Worm (Caenorhabditis elegans): ENCODE results near the gene C35D10.1.

The C35D10.1 gene

ce11 chrIII:4849739-4850138 is 29.8 kb upstream of the C35D10.1 start, which contains the start of gene nonu-1:
TSS of gene nonu-1 (minus strand) at chrIII:4849907.
- TF ChIP-seq nhr-11 (tag; optimal IDR thresholded peaks at IDR 0.05): no peak
- no peak for TF ChIP-seq egl-27 (tag; optimal IDR thresholded peaks at IDR 0.05)
- no peak for TF ChIP-seq C34F6.9 (tag; optimal IDR thresholded peaks at IDR 0.05)

- TF ChIP-seq nhr-129 (tag; optimal IDR thresholded peaks at IDR 0.05) (peak; percentile 8), nhr-11 (tag; optimal IDR thresholded peaks at IDR 0.05) (no peak), lin-11 (tag; optimal IDR thresholded peaks at IDR 0.05) (no peak), blmp-1 (tag; optimal IDR thresholded peaks at IDR 0.05; ENCODE audit: insufficient read depth) (no peak), unc-62 (GFP tag; optimal IDR thresholded peaks at IDR 0.05) (no peak), gmeb-1 (tag; optimal IDR thresholded peaks at IDR 0.05) (peak; percentile 6), ama-1 (optimal IDR thresholded peaks at IDR 0.05) (no peak), sem-4 (tag; optimal IDR thresholded peaks at IDR 0.05) (no peak), nhr-23 (tag; optimal IDR thresholded peaks at IDR 0.05) (no peak), ceh-82 (tag; optimal IDR thresholded peaks at IDR 0.05) (no peak), Y55F3AM.14 (GFP tag; optimal IDR thresholded peaks at IDR 0.05) (no peak), dmd-4 (tag; optimal IDR thresholded peaks at IDR 0.05) (no peak), crh-2 (tag; optimal IDR thresholded peaks at IDR 0.05) (peak; percentile 5), lsy-2 (tag; optimal IDR thresholded peaks at IDR 0.05) (peak in 1 of 2 experiments; percentile 38), unc-55 (GFP tag; optimal IDR thresholded peaks at IDR 0.05) (peak; percentile 54), nhr-25 (tag; optimal IDR thresholded peaks at IDR 0.05) (no peak), skn-1 (tag; optimal IDR thresholded peaks at IDR 0.05) (no peak), sma-3 (GFP tag; optimal IDR thresholded peaks at IDR 0.05) (no peak), elt-1 (tag; optimal IDR thresholded peaks at IDR 0.05) (no peak), mdl-1 (tag; optimal IDR thresholded peaks at IDR 0.05) (no peak), mbf-1 (tag; optimal IDR thresholded peaks at IDR 0.05) (no peak)
These were observed 29.4 kb upstream of the C35D10.1 start, which contains the start of gene F26A1.1 for ce11 chrIII:4850139-4850538. TSS of gene F26A1.1 (plus strand) at chrIII:4850507.

DNA sequence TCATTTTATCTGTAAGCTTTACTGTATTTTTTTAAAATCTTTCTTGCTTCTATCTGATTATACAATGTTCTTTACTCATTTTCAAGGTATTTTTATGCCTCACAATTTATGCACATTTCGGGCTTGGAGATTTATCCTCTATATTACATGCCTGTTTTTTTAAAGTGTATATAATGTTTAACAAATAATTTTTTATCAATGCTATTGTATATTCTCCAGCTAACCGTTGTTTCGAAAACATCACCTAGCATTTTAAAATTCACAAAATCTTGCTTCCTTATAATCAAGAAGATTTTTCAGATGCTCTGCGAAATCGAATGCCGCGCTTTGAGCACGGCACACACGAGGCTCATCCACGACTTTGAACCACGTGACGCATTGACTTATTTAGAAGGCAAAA is 27.5 kb upstream of the C35D10.1 start, which contains the start of gene ced-4:
Gene ced-4, plus strand, starts transcription at position 301 of the 400 bp plus-strand sequence.
- TF ChIP-seq nhr-25 (tag; optimal IDR thresholded peaks at IDR 0.05) (no peak), ztf-4 (tag; optimal IDR thresholded peaks at IDR 0.05) (no peak), gmeb-1 (tag; optimal IDR thresholded peaks at IDR 0.05) (no peak), lin-11 (tag; optimal IDR thresholded peaks at IDR 0.05) (no peak), blmp-1 (tag; optimal IDR thresholded peaks at IDR 0.05; ENCODE audit: insufficient read depth) (no peak), unc-55 (GFP tag; optimal IDR thresholded peaks at IDR 0.05) (no peak), nhr-10 (tag; optimal IDR thresholded peaks at IDR 0.05) (no peak), sma-3 (GFP tag; optimal IDR thresholded peaks at IDR 0.05) (no peak)

- TF ChIP-seq nhr-237 (tag; optimal IDR thresholded peaks at IDR 0.05): no peak
- no peak for TF ChIP-seq nhr-11 (tag; optimal IDR thresholded peaks at IDR 0.05)
- TF ChIP-seq ceh-16 (tag; optimal IDR thresholded peaks at IDR 0.05): no peak
- no peak for TF ChIP-seq unc-39 (tag; optimal IDR thresholded peaks at IDR 0.05)
- no peak for TF ChIP-seq mdl-1 (tag; optimal IDR thresholded peaks at IDR 0.05)
- TF ChIP-seq nhr-25 (tag; optimal IDR thresholded peaks at IDR 0.05): no peak
- TF ChIP-seq nhr-12 (tag; optimal IDR thresholded peaks at IDR 0.05): no peak
- no peak for TF ChIP-seq crh-2 (tag; optimal IDR thresholded peaks at IDR 0.05)
- TF ChIP-seq Y55F3AM.14 (GFP tag; optimal IDR thresholded peaks at IDR 0.05): no peak
These were observed 24.6 kb upstream of the C35D10.1 start, which contains the start of gene C35D10.8 for ce11 chrIII:4854918-4855317. TSS of gene C35D10.8 (plus strand) at chrIII:4855218.

DNA sequence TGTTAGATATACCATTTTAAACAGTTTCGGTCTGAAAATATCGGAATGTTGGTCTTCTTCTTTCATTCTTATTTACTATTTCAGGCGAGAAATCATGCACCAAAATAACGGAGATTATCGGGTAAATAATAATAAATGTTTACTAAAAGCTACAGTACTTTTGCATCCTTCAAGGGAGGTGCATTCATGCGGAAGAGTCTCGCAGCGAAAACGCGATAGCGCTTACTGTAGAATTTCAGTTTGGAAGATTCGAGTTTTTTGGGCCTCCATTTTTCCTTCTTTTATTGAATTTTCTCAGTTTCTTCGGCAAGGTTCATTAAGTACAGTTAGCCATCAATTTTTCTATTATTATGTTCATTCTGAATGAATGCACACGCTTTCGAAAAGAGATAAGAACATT is 23.4 kb upstream of the C35D10.1 start, which contains the start of gene C35D10.7:
Gene C35D10.7, plus strand, starts transcription at position 85 of the 400 bp plus-strand sequence.
- TF ChIP-seq elt-1 (tag; optimal IDR thresholded peaks at IDR 0.05) (no peak), ceh-16 (tag; optimal IDR thresholded peaks at IDR 0.05) (no peak), mab-5 (tag; optimal IDR thresholded peaks at IDR 0.05) (no peak), crh-2 (tag; optimal IDR thresholded peaks at IDR 0.05) (no peak), lin-39 (tag; optimal IDR thresholded peaks at IDR 0.05) (no peak), skn-1 (tag; optimal IDR thresholded peaks at IDR 0.05) (no peak), nhr-10 (tag; optimal IDR thresholded peaks at IDR 0.05) (no peak), unc-55 (GFP tag; optimal IDR thresholded peaks at IDR 0.05) (no peak), lsy-2 (tag; optimal IDR thresholded peaks at IDR 0.05) (no peak), mbf-1 (tag; optimal IDR thresholded peaks at IDR 0.05) (no peak), R02D3.7 (tag; optimal IDR thresholded peaks at IDR 0.05) (no peak), ama-1 (optimal IDR thresholded peaks at IDR 0.05) (no peak), C34F6.9 (tag; optimal IDR thresholded peaks at IDR 0.05) (no peak), snpc-4 (tag; optimal IDR thresholded peaks at IDR 0.05) (no peak), ztf-11 (tag; optimal IDR thresholded peaks at IDR 0.05) (no peak), ZK546.5 (tag; optimal IDR thresholded peaks at IDR 0.05) (no peak), nhr-21 (tag; optimal IDR thresholded peaks at IDR 0.05) (no peak), nhr-237 (tag; optimal IDR thresholded peaks at IDR 0.05) (no peak), lin-13 (GFP tag; optimal IDR thresholded peaks at IDR 0.05) (no peak)

Data from whole organism, L2 larva.